Fruit fly (Drosophila melanogaster) whole organism, prepupa: ENCODE data around the gene Cyp12a5.
A peak's percentile ranks its signal among the peaks of the same experiment; 100 is the strongest.

Experiments used
- Blimp-1 ChIP-seq: fragments of 200-800 bp; sonication (Bioruptor generic); optimal IDR thresholded peaks from 3 replicates; lab custom pipeline; 2017; ENCODE audit warnings: missing biosample characterization, missing genetic modification characterization, mild to moderate bottlenecking, moderate library complexity, missing genetic modification reagents
- CG10631 ChIP-seq: fragments of 200-800 bp; sonication (Bioruptor generic); optimal IDR thresholded peaks from 2 replicates; lab custom pipeline; 2016; ENCODE audit warnings: missing biosample characterization, missing genetic modification characterization
- CG16779 ChIP-seq: fragments of 200-800 bp; sonication (Bioruptor generic); optimal IDR thresholded peaks from 3 replicates; lab custom pipeline; 2017; ENCODE audit warnings: missing biosample characterization, mild to moderate bottlenecking, missing genetic modification characterization
- CG3032 ChIP-seq: fragments of 200-800 bp; optimal IDR thresholded peaks from 2 replicates; lab custom pipeline; 2019; ENCODE audit warnings: missing biosample characterization, mild to moderate bottlenecking, missing genetic modification characterization, moderate library complexity
- CG34406 ChIP-seq: fragments of 200-800 bp; sonication (Bioruptor generic); optimal IDR thresholded peaks from 3 replicates; lab custom pipeline; 2016; ENCODE audit warnings: missing biosample characterization, missing genetic modification characterization
- CG3919 ChIP-seq: fragments of 200-800 bp; sonication (Bioruptor generic); optimal IDR thresholded peaks from 3 replicates; lab custom pipeline; 2016; ENCODE audit warnings: missing biosample characterization, missing genetic modification characterization
- CG4318 ChIP-seq: fragments of 200-800 bp; sonication (Bioruptor generic); optimal IDR thresholded peaks from 3 replicates; lab custom pipeline; 2017; ENCODE audit warnings: missing biosample characterization, mild to moderate bottlenecking, missing genetic modification characterization
- CG6163 ChIP-seq: fragments of 200-800 bp; sonication (Bioruptor generic); IDR thresholded peaks from 3 replicates; pipeline ENCODE4 v1.3.6; 2022; ENCODE audit warnings: missing biosample characterization, missing genetic modification characterization
- CG6276 ChIP-seq: fragments of 200-800 bp; sonication (Bioruptor generic); optimal IDR thresholded peaks from 2 replicates; lab custom pipeline; 2017; ENCODE audit warnings: missing biosample characterization, mild to moderate bottlenecking, missing genetic modification characterization
- CG6808 ChIP-seq: fragments of 200-800 bp; sonication (Bioruptor generic); optimal IDR thresholded peaks from 3 replicates; lab custom pipeline; 2017; ENCODE audit warnings: missing biosample characterization, missing genetic modification characterization, mild to moderate bottlenecking, moderate library complexity, missing genetic modification reagents
- CG6854 ChIP-seq: fragments of 200-800 bp; sonication (Bioruptor generic); optimal IDR thresholded peaks from 2 replicates; lab custom pipeline; 2017; ENCODE audit warnings: missing biosample characterization, mild to moderate bottlenecking, missing genetic modification characterization
- CG7368 ChIP-seq: fragments of 200-800 bp; sonication (Bioruptor generic); optimal IDR thresholded peaks from 3 replicates; lab custom pipeline; 2016; ENCODE audit warnings: missing biosample characterization, missing genetic modification characterization
- CG8319 ChIP-seq: fragments of 200-800 bp; sonication (Bioruptor generic); optimal IDR thresholded peaks from 3 replicates; lab custom pipeline; 2016; ENCODE audit warnings: missing biosample characterization, missing genetic modification characterization
- CG8632 ChIP-seq: fragments of 200-800 bp; sonication (Bioruptor generic); optimal IDR thresholded peaks from 3 replicates; lab custom pipeline; 2016; ENCODE audit warnings: missing biosample characterization, missing genetic modification characterization
- CG9139 ChIP-seq: fragments of 200-800 bp; sonication (Bioruptor generic); optimal IDR thresholded peaks from 3 replicates; lab custom pipeline; 2017; ENCODE audit warnings: missing biosample characterization, mild to moderate bottlenecking, missing genetic modification characterization
- Eip78C ChIP-seq: fragments of 200-800 bp; sonication (Bioruptor generic); peaks from one replicate; lab custom pipeline; 2016; ENCODE audit warnings: missing biosample characterization, missing genetic modification characterization
- Eip93F ChIP-seq: fragments of 200-800 bp; sonication (Bioruptor generic); optimal IDR thresholded peaks from 2 replicates; lab custom pipeline; 2016; ENCODE audit warnings: missing biosample characterization, mild to moderate bottlenecking, missing genetic modification characterization
- Ets21C ChIP-seq: fragments of 200-800 bp; sonication (Bioruptor generic); optimal IDR thresholded peaks from 3 replicates; lab custom pipeline; 2016; ENCODE audit warnings: missing biosample characterization, missing genetic modification characterization
- Ets96B ChIP-seq: fragments of 200-800 bp; optimal IDR thresholded peaks from 2 replicates; lab custom pipeline; 2019; ENCODE audit warnings: missing biosample characterization, mild to moderate bottlenecking, missing genetic modification characterization, moderate library complexity
- Gug ChIP-seq: fragments of 200-800 bp; sonication (Bioruptor generic); IDR thresholded peaks from 2 replicates; pipeline ENCODE4 v1.3.6; 2022; ENCODE audit warnings: missing biosample characterization, missing genetic modification characterization
- Hr38 ChIP-seq: sonication (Bioruptor generic); optimal IDR thresholded peaks from 2 replicates; lab custom pipeline; 2016; ENCODE audit warnings: missing biosample characterization, missing genetic modification characterization
- Hr39 ChIP-seq: fragments of 200-800 bp; sonication (Bioruptor generic); optimal IDR thresholded peaks from 2 replicates; lab custom pipeline; 2016; ENCODE audit warnings: missing biosample characterization, missing genetic modification characterization
- Hr4 ChIP-seq: fragments of 200-800 bp; sonication (Bioruptor generic); optimal IDR thresholded peaks from 3 replicates; lab custom pipeline; 2016; ENCODE audit warnings: missing biosample characterization, missing genetic modification characterization
- Lpt ChIP-seq: fragments of 200-800 bp; sonication (Bioruptor generic); optimal IDR thresholded peaks from 3 replicates; lab custom pipeline; 2016; ENCODE audit warnings: missing biosample characterization, missing genetic modification characterization
- Met ChIP-seq: fragments of 200-800 bp; sonication (Bioruptor generic); optimal IDR thresholded peaks from 3 replicates; lab custom pipeline; 2016; ENCODE audit warnings: missing biosample characterization, missing genetic modification characterization
- Smox ChIP-seq: fragments of 200-800 bp; sonication (Bioruptor generic); optimal IDR thresholded peaks from 3 replicates; lab custom pipeline; 2016; ENCODE audit warnings: missing biosample characterization, missing genetic modification characterization
- Sox102F ChIP-seq: fragments of 200-800 bp; sonication (Bioruptor generic); optimal IDR thresholded peaks from 2 replicates; lab custom pipeline; 2016; ENCODE audit warnings: missing biosample characterization, mild to moderate bottlenecking, missing genetic modification characterization
- Sox14 ChIP-seq: fragments of 200-800 bp; sonication (Bioruptor generic); optimal IDR thresholded peaks from 3 replicates; lab custom pipeline; 2016; ENCODE audit warnings: missing biosample characterization, missing genetic modification characterization
- Sox15 ChIP-seq: fragments of 200-800 bp; sonication (Bioruptor generic); optimal IDR thresholded peaks from 3 replicates; lab custom pipeline; 2016; ENCODE audit warnings: missing biosample characterization, missing genetic modification characterization
- achi ChIP-seq: fragments of 200-800 bp; sonication (Bioruptor generic); optimal IDR thresholded peaks from 3 replicates; lab custom pipeline; 2016; ENCODE audit warnings: missing biosample characterization, missing genetic modification characterization
- acj6 ChIP-seq: fragments of 200-800 bp; sonication (Bioruptor generic); optimal IDR thresholded peaks from 3 replicates; lab custom pipeline; 2016; ENCODE audit warnings: missing biosample characterization, missing genetic modification characterization
- cyc ChIP-seq: fragments of 200-800 bp; sonication (Bioruptor generic); optimal IDR thresholded peaks from 3 replicates; lab custom pipeline; 2016; ENCODE audit warnings: missing biosample characterization, missing genetic modification characterization
- dac ChIP-seq: fragments of 200-800 bp; sonication (Bioruptor generic); optimal IDR thresholded peaks from 2 replicates; lab custom pipeline; 2017; ENCODE audit warnings: missing biosample characterization, mild to moderate bottlenecking, missing genetic modification characterization
- dsx ChIP-seq: fragments of 200-800 bp; optimal IDR thresholded peaks from 3 replicates; lab custom pipeline; 2019; ENCODE audit warnings: missing biosample characterization, mild to moderate bottlenecking, missing genetic modification characterization, moderate library complexity; ENCODE audit not compliant: poor library complexity, severe bottlenecking
- eg ChIP-seq: fragments of 200-800 bp; sonication (Bioruptor generic); IDR thresholded peaks from 3 replicates; pipeline ENCODE4 v1.3.6; 2022; ENCODE audit warnings: missing biosample characterization, missing genetic modification characterization
- esn ChIP-seq: fragments of 200-800 bp; sonication (Bioruptor generic); optimal IDR thresholded peaks from 2 replicates; lab custom pipeline; 2016; ENCODE audit warnings: missing biosample characterization, mild to moderate bottlenecking, missing genetic modification characterization, moderate library complexity
- fd59A ChIP-seq: fragments of 200-800 bp; sonication (Bioruptor generic); optimal IDR thresholded peaks from 2 replicates; lab custom pipeline; 2017; ENCODE audit warnings: missing biosample characterization, mild to moderate bottlenecking, missing genetic modification characterization, missing genetic modification reagents
- fd85E ChIP-seq: fragments of 200-800 bp; sonication (Bioruptor generic); optimal IDR thresholded peaks from 3 replicates; lab custom pipeline; 2016; ENCODE audit warnings: missing biosample characterization, missing genetic modification characterization
- fkh ChIP-seq: fragments of 200-800 bp; sonication (Bioruptor generic); optimal IDR thresholded peaks from 3 replicates; lab custom pipeline; 2017; ENCODE audit warnings: missing biosample characterization, mild to moderate bottlenecking, missing genetic modification characterization, moderate library complexity
- lz ChIP-seq: fragments of 200-800 bp; sonication (Bioruptor generic); optimal IDR thresholded peaks from 3 replicates; lab custom pipeline; 2016; ENCODE audit warnings: missing biosample characterization, missing genetic modification characterization
- net ChIP-seq: fragments of 200-800 bp; sonication (Bioruptor generic); optimal IDR thresholded peaks from 3 replicates; lab custom pipeline; 2016; ENCODE audit warnings: missing biosample characterization, missing genetic modification characterization
- pdm3 ChIP-seq: fragments of 200-800 bp; sonication (Bioruptor generic); optimal IDR thresholded peaks from 3 replicates; lab custom pipeline; 2016; ENCODE audit warnings: missing biosample characterization, missing genetic modification characterization
- salr ChIP-seq, 2 experiments: fragments of 200-800 bp; sonication (Bioruptor generic); optimal IDR thresholded peaks; 3 replicates each; lab custom pipeline; 2016 to 2018; ENCODE audit warnings: missing biosample characterization in 2 of 2, missing genetic modification characterization in 2 of 2, mild to moderate bottlenecking in 1 of 2
- spab ChIP-seq: fragments of 200-800 bp; sonication (Bioruptor generic); optimal IDR thresholded peaks from 2 replicates; lab custom pipeline; 2017; ENCODE audit warnings: missing biosample characterization, mild to moderate bottlenecking, missing genetic modification characterization, missing genetic modification reagents
- ss ChIP-seq, 2 experiments: fragments of 200-800 bp; sonication (Bioruptor generic); optimal IDR thresholded peaks; 2 replicates in 1 of 2; 3 replicates in 1 of 2; lab custom pipeline; 2017 to 2018; ENCODE audit warnings: mild to moderate bottlenecking in 2 of 2, missing biosample characterization in 2 of 2, missing genetic modification characterization in 2 of 2, moderate library complexity in 1 of 2
- svp ChIP-seq: fragments of 200-800 bp; sonication (Bioruptor generic); peaks from one replicate; lab custom pipeline; 2016; ENCODE audit warnings: missing biosample characterization, missing genetic modification characterization
- topi ChIP-seq: fragments of 200-800 bp; sonication (Bioruptor generic); optimal IDR thresholded peaks from 3 replicates; lab custom pipeline; 2016; ENCODE audit warnings: missing biosample characterization, missing genetic modification characterization
- vri ChIP-seq: fragments of 200-800 bp; sonication (Bioruptor generic); optimal IDR thresholded peaks from 3 replicates; lab custom pipeline; 2016; ENCODE audit warnings: missing biosample characterization, mild to moderate bottlenecking, missing genetic modification characterization

Gene Cyp12a5

DNA sequence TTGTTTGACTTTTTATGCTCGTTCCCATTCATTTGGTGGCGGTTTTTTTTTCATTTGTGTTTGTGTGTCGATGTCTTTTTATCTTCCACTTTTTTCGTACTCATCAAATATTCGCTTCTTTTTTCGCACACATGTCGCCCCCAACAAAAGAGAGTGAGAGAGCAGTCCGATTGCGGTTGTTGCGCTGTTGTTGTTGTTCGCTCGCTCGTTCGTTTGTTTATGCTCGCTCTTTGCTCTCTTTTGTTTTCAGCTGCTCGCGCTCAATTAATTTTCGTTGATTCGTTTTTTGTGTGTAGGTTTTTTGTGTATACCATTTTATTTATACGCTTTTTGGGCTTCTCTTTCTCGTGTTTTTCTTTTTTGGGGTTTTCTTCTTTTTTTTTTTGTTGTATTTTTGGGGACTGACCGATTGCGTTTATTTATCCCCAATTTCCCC is 33.2 kb downstream of the Cyp12a5 start (continued):
- TF ChIP-seq dsx (GFP tag; lab: Kevin White, UChicago), result peak; percentile 59
- no peak for TF ChIP-seq CG3919 (GFP tag; lab: Kevin White, UChicago)
- peak; percentile 2 for TF ChIP-seq Eip78C (GFP tag; lab: Kevin White, UChicago)
- no peak for TF ChIP-seq Met (GFP tag; lab: Kevin White, UChicago)
- TF ChIP-seq cyc, result no peak
- TF ChIP-seq fd59A, result no peak
- peak; percentile 84 for TF ChIP-seq eg (GFP tag; lab: Robert Waterston, UW)
- TF ChIP-seq CG6854 (GFP tag; lab: Kevin White, UChicago), result peak; percentile 60
- no peak for TF ChIP-seq acj6 (GFP tag; lab: Kevin White, UChicago)
- no peak for TF ChIP-seq pdm3
- TF ChIP-seq dac (GFP tag; lab: Kevin White, UChicago), result no peak

DNA sequence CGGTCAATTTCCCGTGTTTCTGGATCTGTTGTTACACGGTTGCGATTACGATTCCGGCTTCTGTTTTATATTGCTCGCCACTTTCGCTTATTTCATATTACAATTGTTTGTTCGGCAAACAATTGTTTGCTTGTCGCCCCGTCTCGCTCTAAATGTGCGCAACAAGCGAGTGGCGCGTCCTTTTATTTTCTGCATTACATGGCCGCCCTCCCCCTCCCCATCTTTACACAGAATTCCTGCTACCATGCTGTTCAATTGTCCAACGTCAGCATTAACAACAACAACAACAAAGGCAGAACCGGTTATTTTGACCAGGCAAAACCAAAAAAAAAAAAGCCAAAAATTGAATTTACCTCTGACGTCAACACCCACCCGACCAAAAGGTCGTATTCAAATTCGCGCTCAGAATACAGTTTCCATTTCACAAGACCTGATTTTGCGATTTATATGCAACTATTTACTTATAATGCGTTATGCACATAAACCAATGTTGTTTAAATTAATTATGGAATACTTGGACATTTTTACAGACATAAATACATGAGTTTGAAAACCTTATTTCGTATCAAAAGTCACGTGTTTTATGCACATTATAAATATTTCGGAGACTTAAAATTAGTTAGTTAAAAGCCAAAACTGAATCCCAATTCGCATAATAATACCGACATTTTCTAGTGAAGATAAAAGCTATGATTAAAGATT is 33.8 kb downstream of the Cyp12a5 start:
- TF ChIP-seq topi (GFP tag; lab: Kevin White, UChicago), result no peak
- TF ChIP-seq achi (GFP tag; lab: Kevin White, UChicago), result no peak
- TF ChIP-seq Sox102F, result peak; percentile 4
- peak; percentile 33 for TF ChIP-seq fkh
- TF ChIP-seq CG34406, result no peak
- TF ChIP-seq ss (GFP tag; optimal IDR thresholded peaks at IDR 0.05; lab: Kevin White, UChicago), result no peak
- TF ChIP-seq CG6163 (GFP tag; lab: Robert Waterston, UW), result no peak
- TF ChIP-seq Sox14 (GFP tag; lab: Kevin White, UChicago), result no peak
- TF ChIP-seq vri (GFP tag; lab: Kevin White, UChicago), result no peak
- TF ChIP-seq CG10631 (GFP tag; lab: Kevin White, UChicago), result no peak
- no peak for TF ChIP-seq Ets96B
- TF ChIP-seq fd59A, result no peak
- TF ChIP-seq net (GFP tag; lab: Kevin White, UChicago), result no peak
- no peak for TF ChIP-seq dsx (GFP tag; lab: Kevin White, UChicago)
- TF ChIP-seq fd85E (GFP tag; lab: Kevin White, UChicago), result no peak
- TF ChIP-seq CG6808 (GFP tag; lab: Kevin White, UChicago), result no peak
- TF ChIP-seq Ets21C, result no peak
- no peak for TF ChIP-seq Sox15 (GFP tag; lab: Kevin White, UChicago)
- no peak for TF ChIP-seq CG6854 (GFP tag; lab: Kevin White, UChicago)
- TF ChIP-seq svp (GFP tag; lab: Kevin White, UChicago), result peak; percentile 65
- TF ChIP-seq acj6 (GFP tag; lab: Kevin White, UChicago), result no peak
- TF ChIP-seq Hr39, result peak; percentile 5
- TF ChIP-seq Lpt (GFP tag; lab: Kevin White, UChicago), result no peak
- no peak for TF ChIP-seq salr (GFP tag; optimal IDR thresholded peaks at IDR 0.05; lab: Kevin White, UChicago)
- TF ChIP-seq lz, result no peak
- TF ChIP-seq esn (GFP tag; lab: Kevin White, UChicago), result no peak
- TF ChIP-seq CG3032, result no peak
- no peak for TF ChIP-seq CG16779
- peak; percentile 71 for TF ChIP-seq Blimp-1 (GFP tag; lab: Kevin White, UChicago)
- no peak for TF ChIP-seq Gug
- TF ChIP-seq spab (GFP tag; lab: Kevin White, UChicago), result no peak
- peak; percentile 9 for TF ChIP-seq Smox (GFP tag; lab: Kevin White, UChicago)
- TF ChIP-seq CG6276 (GFP tag; lab: Kevin White, UChicago), result no peak
- TF ChIP-seq Eip78C (GFP tag; lab: Kevin White, UChicago), result peak; percentile 73
- TF ChIP-seq Eip93F (GFP tag; lab: Kevin White, UChicago), result no peak
- no peak for TF ChIP-seq CG4318 (GFP tag; lab: Kevin White, UChicago)
- TF ChIP-seq CG9139 (GFP tag; lab: Kevin White, UChicago), result no peak
- peak; percentile 20 for TF ChIP-seq Met (GFP tag; lab: Kevin White, UChicago)
- TF ChIP-seq dac (GFP tag; lab: Kevin White, UChicago), result no peak
- TF ChIP-seq Hr4 (GFP tag; lab: Kevin White, UChicago), result no peak
- TF ChIP-seq CG7368 (GFP tag; lab: Kevin White, UChicago), result no peak
- no peak for TF ChIP-seq CG8319 (GFP tag; lab: Kevin White, UChicago)
- no peak for TF ChIP-seq eg (GFP tag; lab: Robert Waterston, UW)
- TF ChIP-seq Hr38 (GFP tag; lab: Kevin White, UChicago), result no peak
- no peak for TF ChIP-seq CG8632 (GFP tag; lab: Kevin White, UChicago)
